Worm (Caenorhabditis elegans): Measurements from ENCODE around the gene Y37D8A.2.

- TF ChIP-seq B0310.2 (tag; optimal IDR thresholded peaks at IDR 0.05) = no peak
- TF ChIP-seq ama-1 (optimal IDR thresholded peaks at IDR 0.05) = no peak
- no peak for TF ChIP-seq sea-1 (GFP tag; conservative IDR thresholded peaks at IDR 0.05)
- TF ChIP-seq tra-4 (tag; optimal IDR thresholded peaks at IDR 0.05) = no peak
- TF ChIP-seq hmbx-1 (tag; optimal IDR thresholded peaks at IDR 0.05) = no peak
Measured at ce11 chrIII:12847623-12848022, 27.6 kb downstream of the Y37D8A.2 start.

Measured in whole organism, early embryonic.